Fruit fly (Drosophila melanogaster) whole organism, pupa: ENCODE data around the gene Pgant2.

Source experiments
- CG10348 ChIP-seq: fragments of 200-800 bp; sonication (Bioruptor generic); IDR thresholded peaks from 2 replicates; pipeline ENCODE4 v1.3.6; 2022; ENCODE audit warnings: missing biosample characterization, missing genetic modification characterization
- CG15710 ChIP-seq: fragments of 200-800 bp; sonication (Bioruptor generic); optimal IDR thresholded peaks from 2 replicates; lab custom pipeline; 2018; ENCODE audit warnings: missing biosample characterization, mild to moderate bottlenecking, missing genetic modification characterization, moderate library complexity
- CG8301 ChIP-seq: fragments of 200-800 bp; sonication (Bioruptor generic); optimal IDR thresholded peaks from 2 replicates; lab custom pipeline; 2018; ENCODE audit warnings: missing biosample characterization, mild to moderate bottlenecking, missing genetic modification characterization
- D1 ChIP-seq: fragments of 200-800 bp; sonication (Bioruptor generic); optimal IDR thresholded peaks from 2 replicates; lab custom pipeline; 2018; ENCODE audit warnings: missing biosample characterization, mild to moderate bottlenecking, missing genetic modification characterization, moderate library complexity
- Pif1A ChIP-seq: fragments of 200-800 bp; sonication (Bioruptor generic); optimal IDR thresholded peaks from 3 replicates; lab custom pipeline; 2016; ENCODE audit warnings: missing biosample characterization, missing genetic modification characterization
- Pif1B ChIP-seq: fragments of 200-800 bp; sonication (Bioruptor generic); optimal IDR thresholded peaks from 3 replicates; lab custom pipeline; 2016; ENCODE audit warnings: missing biosample characterization, missing genetic modification characterization
- gl ChIP-seq: fragments of 200-800 bp; sonication (Bioruptor generic); optimal IDR thresholded peaks from 2 replicates; lab custom pipeline; 2018; ENCODE audit warnings: missing biosample characterization, mild to moderate bottlenecking, missing genetic modification characterization

DNA sequence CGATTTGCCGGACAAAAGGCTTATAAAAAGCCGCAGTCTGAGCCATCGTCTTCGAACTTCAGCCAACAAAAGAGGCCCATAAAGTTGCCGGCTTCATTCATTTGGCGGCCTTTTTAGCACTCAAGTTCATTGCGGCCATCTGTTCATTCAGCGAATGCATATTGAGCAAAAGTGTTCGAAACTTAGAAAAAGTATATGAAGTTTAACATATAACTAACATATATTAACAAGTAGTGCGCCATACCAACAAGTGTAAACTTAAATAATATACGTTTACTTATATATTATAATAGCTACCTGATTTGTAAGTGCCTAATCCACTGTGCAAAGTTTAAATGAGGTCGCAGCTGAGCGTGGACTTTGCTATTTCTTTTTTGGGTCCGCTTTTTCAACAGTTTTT lies 9.8 kb upstream of the Pgant2 start:
- TF ChIP-seq CG10348 (GFP tag; lab: Robert Waterston, UW) (no peak), Pif1A (peak; percentile 30), D1 (tag; lab: Kevin White, UChicago) (no peak), gl (tag; lab: Kevin White, UChicago) (no peak), CG15710 (tag; lab: Kevin White, UChicago) (no peak), Pif1B (GFP tag; lab: Kevin White, UChicago) (no peak), CG8301 (peak; percentile 22)
